Worm (Caenorhabditis elegans) whole organism, L4 larva: Measurements from ENCODE around the gene K02F6.7.

Experiments
- F10B5.3 ChIP-seq: sonication (generic microtip); optimal IDR thresholded peaks from 2 replicates; lab custom pipeline; 2016; ENCODE audit warnings: mild to moderate bottlenecking, missing genetic modification characterization, missing compliant biosample characterization
- F26F4.8 ChIP-seq: fragments of 200-800 bp; sonication (Bioruptor generic); conservative IDR thresholded peaks from 2 replicates; pipeline ENCODE4 v1.3.6; 2022; ENCODE audit warnings: missing genetic modification characterization, missing compliant biosample characterization
- F37D6.2 ChIP-seq: sonication (generic microtip); optimal IDR thresholded peaks from 2 replicates; lab custom pipeline; 2016; ENCODE audit warnings: mild to moderate bottlenecking, missing genetic modification characterization, missing compliant biosample characterization
- F49E8.2 ChIP-seq: sonication (generic microtip); optimal IDR thresholded peaks from 2 replicates; lab custom pipeline; 2016; ENCODE audit warnings: missing compliant biosample characterization, mild to moderate bottlenecking, missing genetic modification characterization, borderline replicate concordance
- T20F7.1 ChIP-seq: fragments of 200-800 bp; sonication (Bioruptor generic); optimal IDR thresholded peaks from 2 replicates; lab custom pipeline; 2018; ENCODE audit warnings: mild to moderate bottlenecking, missing genetic modification characterization, missing compliant biosample characterization
- Y105C5A.15 ChIP-seq: fragments of 200-800 bp; sonication (Bioruptor generic); IDR thresholded peaks from 2 replicates; pipeline ENCODE4 v1.3.6; 2022; ENCODE audit warnings: missing genetic modification characterization, missing compliant biosample characterization
- Y75B8A.6 ChIP-seq: fragments of 200-800 bp; sonication (Bioruptor generic); IDR thresholded peaks from 2 replicates; pipeline ENCODE4 v1.3.6; 2022; ENCODE audit warnings: missing genetic modification reagents, missing genetic modification characterization, missing compliant biosample characterization
- ZK337.2 ChIP-seq: fragments of 200-800 bp; sonication (Bioruptor generic); IDR thresholded peaks from 2 replicates; pipeline ENCODE4 v1.3.6; 2022; ENCODE audit warnings: missing genetic modification reagents, missing genetic modification characterization, missing compliant biosample characterization
- aly-2 ChIP-seq: sonication (generic microtip); optimal IDR thresholded peaks from 2 replicates; lab custom pipeline; 2018; ENCODE audit warnings: missing biosample characterization, missing genetic modification characterization
- arid-1 ChIP-seq: fragments of 200-800 bp; sonication (Bioruptor generic); conservative IDR thresholded peaks from 2 replicates; pipeline ENCODE4 v1.3.6; 2022; ENCODE audit warnings: missing genetic modification reagents, missing genetic modification characterization, missing compliant biosample characterization
- ceh-28 ChIP-seq: fragments of 150-350 bp; optimal IDR thresholded peaks from 2 replicates; lab custom pipeline; 2014; ENCODE audit warnings: missing biosample characterization, missing genetic modification reagents, missing genetic modification characterization
- ces-1 ChIP-seq: fragments of 150-350 bp; sonication (generic microtip); optimal IDR thresholded peaks from 4 replicates; lab custom pipeline; 2014; ENCODE audit warnings: missing biosample characterization, missing genetic modification reagents, missing genetic modification characterization
- cey-2 ChIP-seq: sonication (generic microtip); optimal IDR thresholded peaks from 3 replicates; lab custom pipeline; 2017; ENCODE audit warnings: missing genetic modification characterization, mild to moderate bottlenecking, missing compliant biosample characterization, antibody characterized with exemption, borderline replicate concordance; ENCODE audit not compliant: insufficient read depth
- daf-19 ChIP-seq: fragments of 200-800 bp; sonication (Bioruptor generic); conservative IDR thresholded peaks from 2 replicates; pipeline ENCODE4 v1.3.6; 2022; ENCODE audit warnings: missing genetic modification characterization, missing compliant biosample characterization
- dmd-6 ChIP-seq: fragments of 200-800 bp; sonication (Bioruptor generic); IDR thresholded peaks from 2 replicates; pipeline ENCODE4 v1.3.6; 2022; ENCODE audit warnings: missing genetic modification reagents, missing genetic modification characterization, missing compliant biosample characterization
- dmd-9 ChIP-seq: fragments of 200-800 bp; sonication (Bioruptor generic); IDR thresholded peaks from 2 replicates; pipeline ENCODE4 v1.3.6; 2022; ENCODE audit warnings: missing genetic modification reagents, missing genetic modification characterization, missing compliant biosample characterization
- dpl-1 ChIP-seq: fragments of 150-350 bp; optimal IDR thresholded peaks from 2 replicates; lab custom pipeline; 2014; ENCODE audit warnings: missing biosample characterization, missing genetic modification reagents, missing genetic modification characterization
- duxl-1 ChIP-seq: sonication (generic microtip); optimal IDR thresholded peaks from 2 replicates; lab custom pipeline; 2016; ENCODE audit warnings: mild to moderate bottlenecking, missing genetic modification characterization, moderate library complexity, missing compliant biosample characterization; ENCODE audit not compliant: poor library complexity
- dve-1 ChIP-seq: sonication (generic microtip); optimal IDR thresholded peaks from 2 replicates; lab custom pipeline; 2017; ENCODE audit warnings: antibody characterized with exemption, mild to moderate bottlenecking, missing genetic modification characterization, missing compliant biosample characterization; ENCODE audit not compliant: insufficient read depth
- egl-43 ChIP-seq: fragments of 200-800 bp; sonication (Bioruptor generic); IDR thresholded peaks from 2 replicates; pipeline ENCODE4 v1.3.6; 2022; ENCODE audit warnings: missing genetic modification reagents, missing genetic modification characterization, missing compliant biosample characterization
- fkh-10 ChIP-seq: fragments of 150-350 bp; optimal IDR thresholded peaks from 2 replicates; lab custom pipeline; 2014; ENCODE audit warnings: missing biosample characterization, missing genetic modification reagents, missing genetic modification characterization
- fos-1 ChIP-seq: fragments of 150-350 bp; optimal IDR thresholded peaks from 2 replicates; lab custom pipeline; 2014; ENCODE audit warnings: missing biosample characterization, missing genetic modification characterization
- gei-8 ChIP-seq: fragments of 200-800 bp; sonication (Bioruptor generic); optimal IDR thresholded peaks from 2 replicates; lab custom pipeline; 2018; ENCODE audit warnings: mild to moderate bottlenecking, missing genetic modification characterization, missing compliant biosample characterization
- hlh-30 ChIP-seq: sonication (generic microtip); optimal IDR thresholded peaks from 2 replicates; lab custom pipeline; 2017; ENCODE audit warnings: antibody characterized with exemption, mild to moderate bottlenecking, missing genetic modification characterization, missing compliant biosample characterization; ENCODE audit not compliant: insufficient read depth
- hmg-1.1 ChIP-seq: fragments of 200-800 bp; sonication (Bioruptor generic); IDR thresholded peaks from 2 replicates; pipeline ENCODE4 v1.3.6; 2022; ENCODE audit warnings: missing genetic modification reagents, missing genetic modification characterization, missing compliant biosample characterization
- lim-7 ChIP-seq: fragments of 200-800 bp; sonication (Bioruptor generic); IDR thresholded peaks from 2 replicates; pipeline ENCODE4 v1.3.6; 2022; ENCODE audit warnings: missing genetic modification characterization, missing compliant biosample characterization
- lin-29 ChIP-seq: fragments of 200-800 bp; sonication (Bioruptor generic); IDR thresholded peaks from 2 replicates; pipeline ENCODE4 v1.3.6; 2022; ENCODE audit warnings: missing genetic modification reagents, missing genetic modification characterization, missing compliant biosample characterization
- lin-39 ChIP-seq: fragments of 150-350 bp; optimal IDR thresholded peaks from 2 replicates; lab custom pipeline; 2014; ENCODE audit warnings: missing biosample characterization, missing genetic modification reagents, missing genetic modification characterization
- lsy-2 ChIP-seq, 2 experiments: fragments of 150-350 bp in 1 of 2; sonication (generic microtip) in 1 of 2; optimal IDR thresholded peaks; 2 replicates each; lab custom pipeline; 2014 to 2017; ENCODE audit warnings: missing biosample characterization in 2 of 2, missing genetic modification characterization in 2 of 2
- madf-9 ChIP-seq: fragments of 200-800 bp; sonication (Bioruptor generic); conservative IDR thresholded peaks from 2 replicates; pipeline ENCODE4 v1.3.6; 2022; ENCODE audit warnings: missing genetic modification reagents, missing genetic modification characterization, missing compliant biosample characterization
- mdl-1 ChIP-seq, 2 experiments: fragments of 150-350 bp in 1 of 2; sonication (generic microtip) in 1 of 2; optimal IDR thresholded peaks; 2 replicates each; lab custom pipeline; 2014 to 2017; ENCODE audit warnings: missing biosample characterization in 2 of 2, missing genetic modification characterization in 2 of 2
- mxl-3 ChIP-seq: fragments of 200-800 bp; sonication (Bioruptor generic); optimal IDR thresholded peaks from 2 replicates; lab custom pipeline; 2018; ENCODE audit warnings: mild to moderate bottlenecking, missing genetic modification characterization, missing compliant biosample characterization
- nhr-111 ChIP-seq: fragments of 200-800 bp; sonication (Bioruptor generic); optimal IDR thresholded peaks from 2 replicates; lab custom pipeline; 2018; ENCODE audit warnings: mild to moderate bottlenecking, missing genetic modification characterization, missing compliant biosample characterization
- nhr-25 ChIP-seq: sonication (generic microtip); optimal IDR thresholded peaks from 2 replicates; lab custom pipeline; 2017; ENCODE audit warnings: missing genetic modification characterization, mild to moderate bottlenecking, missing compliant biosample characterization, antibody characterized with exemption, moderate library complexity, borderline replicate concordance; ENCODE audit not compliant: insufficient read depth
- nhr-6 ChIP-seq: fragments of 150-350 bp; optimal IDR thresholded peaks from 2 replicates; lab custom pipeline; 2014; ENCODE audit warnings: missing biosample characterization, missing genetic modification characterization
- nhr-76 ChIP-seq: fragments of 150-350 bp; optimal IDR thresholded peaks from 2 replicates; lab custom pipeline; 2014; ENCODE audit warnings: missing biosample characterization, missing genetic modification characterization
- php-3 ChIP-seq: fragments of 200-800 bp; sonication (Bioruptor generic); IDR thresholded peaks from 2 replicates; pipeline ENCODE4 v1.3.6; 2022; ENCODE audit warnings: missing genetic modification reagents, missing genetic modification characterization, missing compliant biosample characterization
- rbr-2 ChIP-seq: sonication (generic microtip); optimal IDR thresholded peaks from 2 replicates; lab custom pipeline; 2016; ENCODE audit warnings: missing genotype, missing genetic modification characterization, missing compliant biosample characterization
- saeg-2 ChIP-seq: fragments of 200-800 bp; sonication (Bioruptor generic); IDR thresholded peaks from 2 replicates; pipeline ENCODE4 v1.3.6; 2022; ENCODE audit warnings: missing genetic modification reagents, missing genetic modification characterization, missing compliant biosample characterization
- set-16 ChIP-seq: fragments of 200-800 bp; sonication (Bioruptor generic); IDR thresholded peaks from 2 replicates; pipeline ENCODE4 v1.3.6; 2022; ENCODE audit warnings: missing genetic modification reagents, missing genetic modification characterization, missing compliant biosample characterization
- snpc-1.2 ChIP-seq: fragments of 200-800 bp; sonication (Bioruptor generic); IDR thresholded peaks from 2 replicates; pipeline ENCODE4 v1.3.6; 2022; ENCODE audit warnings: missing genetic modification reagents, missing genetic modification characterization, missing compliant biosample characterization
- snpc-4 ChIP-seq: fragments of 150-350 bp; optimal IDR thresholded peaks from 2 replicates; lab custom pipeline; 2014; ENCODE audit warnings: missing biosample characterization, missing genetic modification characterization
- spr-3 ChIP-seq: fragments of 200-800 bp; sonication (Bioruptor generic); optimal IDR thresholded peaks from 2 replicates; lab custom pipeline; 2018; ENCODE audit warnings: mild to moderate bottlenecking, missing genetic modification characterization, missing compliant biosample characterization
- tra-1 ChIP-seq: fragments of 200-800 bp; sonication (Bioruptor generic); IDR thresholded peaks from 2 replicates; pipeline ENCODE4 v1.3.6; 2022; ENCODE audit warnings: missing genetic modification reagents, missing genetic modification characterization, missing compliant biosample characterization
- unc-39 ChIP-seq: sonication (generic microtip); optimal IDR thresholded peaks from 2 replicates; lab custom pipeline; 2017; ENCODE audit warnings: missing biosample characterization, missing genetic modification characterization
- unc-62 ChIP-seq, 3 experiments: fragments of 150-350 bp in 1 of 3; sonication (generic microtip); optimal IDR thresholded peaks in 2 of 3; peaks in 1 of 3; 1 replicate in 1 of 3; 2 replicates in 2 of 3; lab custom pipeline; 2014 to 2017; ENCODE audit warnings: missing biosample characterization in 3 of 3, missing genetic modification characterization in 3 of 3, missing genetic modification reagents in 3 of 3, missing genotype in 1 of 3
- vab-7 ChIP-seq: fragments of 200-800 bp; sonication (Bioruptor generic); IDR thresholded peaks from 2 replicates; pipeline ENCODE4 v1.3.6; 2022; ENCODE audit warnings: missing genetic modification reagents, missing genetic modification characterization, missing compliant biosample characterization
- zfp-3 ChIP-seq: fragments of 200-800 bp; sonication (Bioruptor generic); conservative IDR thresholded peaks from 2 replicates; pipeline ENCODE4 v1.3.6; 2022; ENCODE audit warnings: missing genetic modification reagents, missing genetic modification characterization, missing compliant biosample characterization
- zip-2 ChIP-seq: fragments of 150-350 bp; optimal IDR thresholded peaks from 2 replicates; lab custom pipeline; 2014; ENCODE audit warnings: missing biosample characterization, missing genetic modification characterization

The K02F6.7 gene

DNA sequence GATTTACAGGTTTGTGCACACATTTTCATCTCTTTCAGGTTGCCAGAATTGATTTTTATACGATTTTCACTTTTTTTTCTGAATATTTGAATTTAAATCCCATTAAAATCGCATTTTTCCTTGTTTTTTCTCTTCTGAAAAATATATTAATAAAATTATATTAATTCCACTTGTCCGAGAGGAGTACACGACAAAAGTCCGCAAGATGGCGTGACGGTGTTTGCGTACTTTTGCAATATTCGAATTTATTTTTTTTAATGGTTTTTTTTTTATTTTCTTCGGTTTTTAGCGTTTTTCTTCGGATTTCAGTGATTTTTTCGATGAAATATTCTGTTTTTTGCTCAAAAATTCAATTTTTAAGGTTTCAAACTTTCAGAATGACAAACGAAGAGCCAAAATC, 27.2 kb upstream of the K02F6.7 start, which contains the start of gene usp-39 (continued):
- TF ChIP-seq gei-8 (GFP tag; lab: Kevin White, UChicago) (no peak), F49E8.2 (peak; percentile 35), madf-9 (peak; percentile 61), spr-3 (GFP tag; lab: Kevin White, UChicago) (no peak), lin-39 (no peak), lsy-2 (tag; optimal IDR thresholded peaks at IDR 0.05; lab: Kevin White, UChicago) (peak; percentile 15 to 94), snpc-1.2 (GFP tag; lab: Robert Waterston, UW) (peak; percentile 55; the same call in 1 of the 2 replicates), lim-7 (GFP tag; lab: Robert Waterston, UW) (no peak), snpc-4 (no peak), tra-1 (GFP tag; lab: Robert Waterston, UW) (no peak), hmg-1.1 (peak; percentile 62; the same call in 1 of the 2 replicates), aly-2 (tag; lab: Kevin White, UChicago) (no peak), cey-2 (no peak), zfp-3 (0 out of 2 replicates have a peak, but pooled peaks have one; percentile 44), dmd-9 (GFP tag; lab: Robert Waterston, UW) (no peak), duxl-1 (tag; lab: Kevin White, UChicago) (peak; percentile 48), ceh-28 (tag; lab: Kevin White, UChicago) (no peak), lin-29 (GFP tag; lab: Robert Waterston, UW) (peak; percentile 61; the same call in 1 of the 2 replicates), php-3 (GFP tag; lab: Robert Waterston, UW) (peak; percentile 56; the same call in 1 of the 2 replicates), nhr-6 (tag; lab: Kevin White, UChicago) (no peak), dmd-6 (GFP tag; lab: Robert Waterston, UW) (peak; percentile 62), mdl-1 (tag; optimal IDR thresholded peaks at IDR 0.05; lab: Kevin White, UChicago) (peak in 1 of 2 experiments; percentile 3), zip-2 (tag; lab: Kevin White, UChicago) (peak; percentile 18), nhr-76 (tag; lab: Kevin White, UChicago) (no peak), set-16 (no peak), nhr-111 (GFP tag; lab: Kevin White, UChicago) (no peak), saeg-2 (no peak), F37D6.2 (tag; lab: Kevin White, UChicago) (no peak), daf-19 (no peak), Y105C5A.15 (no peak), F10B5.3 (tag; lab: Kevin White, UChicago) (no peak), T20F7.1 (GFP tag; lab: Kevin White, UChicago) (no peak), ces-1 (GFP tag; lab: Kevin White, UChicago) (peak; percentile 93), fos-1 (tag; lab: Kevin White, UChicago) (no peak), nhr-25 (tag; lab: Kevin White, UChicago) (no peak), egl-43 (GFP tag; lab: Robert Waterston, UW) (no peak), rbr-2 (tag; lab: Kevin White, UChicago) (no peak), unc-62 (GFP tag; optimal IDR thresholded peaks at IDR 0.05 in 1 of 2; lab: Kevin White, UChicago) (no peak), unc-62 (tag; optimal IDR thresholded peaks at IDR 0.05; lab: Kevin White, UChicago) (no peak), fkh-10 (GFP tag; lab: Kevin White, UChicago) (peak; percentile 44), vab-7 (GFP tag; lab: Robert Waterston, UW) (peak; percentile 46; the same call in 1 of the 2 replicates), ZK337.2 (peak; percentile 56; the same call in 1 of the 2 replicates), dve-1 (peak; percentile 79), F26F4.8 (no peak), mxl-3 (no peak), Y75B8A.6 (GFP tag; lab: Robert Waterston, UW) (no peak), dpl-1 (peak; percentile 86), unc-39 (tag; lab: Kevin White, UChicago) (no peak), hlh-30 (tag; lab: Kevin White, UChicago) (peak; percentile 57), arid-1 (0 out of 2 replicates have a peak, but pooled peaks have one; percentile 19)
